Fruit fly (Drosophila melanogaster): ENCODE measurements around the gene Apc2.

The Apc2 gene

DNA sequence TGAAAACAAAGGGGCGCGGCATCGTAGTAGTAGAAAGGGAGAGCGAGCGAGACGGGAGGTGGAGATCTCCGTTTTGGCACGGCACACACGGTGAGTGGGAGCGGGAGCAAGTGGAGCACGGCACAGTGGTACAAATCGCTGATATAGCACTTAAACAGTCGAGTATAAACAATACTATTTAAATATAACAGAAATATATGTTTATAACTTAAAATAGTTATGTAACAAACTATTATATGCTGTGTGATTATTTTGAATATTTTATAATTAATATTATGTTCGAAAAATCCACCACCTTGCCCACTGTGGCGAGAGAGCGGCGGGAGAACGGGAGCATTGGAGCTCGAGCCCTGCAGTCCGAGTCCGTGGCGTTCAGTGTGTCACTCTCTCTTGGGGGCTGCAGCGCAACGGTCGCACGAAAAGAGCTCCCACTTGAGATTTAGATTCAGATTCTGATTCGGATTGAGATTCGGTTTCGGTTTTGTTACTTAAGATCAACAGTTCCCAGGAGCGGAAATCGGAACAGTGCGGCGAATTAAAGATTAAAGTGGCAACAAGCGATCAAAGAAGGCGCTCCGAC, 22.7 kb upstream of the Apc2 start, which contains the start of gene Kal1 (continued):
- TF ChIP-seq CG17186 (GFP tag; optimal IDR thresholded peaks at IDR 0.05) (peak; percentile 74), PHDP (tag; optimal IDR thresholded peaks at IDR 0.05) (peak; percentile 96), CoRest (tag; optimal IDR thresholded peaks at IDR 0.05) (peak; percentile 90), hth (optimal IDR thresholded peaks at IDR 0.05) (no peak), CG8944 (GFP tag; optimal IDR thresholded peaks at IDR 0.05) (no peak), sna (GFP tag; IDR thresholded peaks at IDR 0.05; ENCODE audit: partially characterized antibody) (peak; percentile 59; the same call in 1 of the 2 replicates), oc (tag; optimal IDR thresholded peaks at IDR 0.05) (peak; percentile 96), cwo (GFP tag; optimal IDR thresholded peaks at IDR 0.05) (peak; percentile 82), ken (GFP tag; IDR thresholded peaks at IDR 0.05) (peak; percentile 90), cas (GFP tag; IDR thresholded peaks at IDR 0.05) (peak; percentile 57), btn (GFP tag; optimal IDR thresholded peaks at IDR 0.05) (no peak), CG11093 (GFP tag; IDR thresholded peaks at IDR 0.05) (peak; percentile 84), ase (GFP tag; IDR thresholded peaks at IDR 0.05) (peak; percentile 86), Fer2 (tag; optimal IDR thresholded peaks at IDR 0.05) (peak; percentile 49), sob (GFP tag; IDR thresholded peaks at IDR 0.05) (peak; percentile 90), CG12391 (tag; optimal IDR thresholded peaks at IDR 0.05) (peak; percentile 94), otp (GFP tag; IDR thresholded peaks at IDR 0.05) (peak; percentile 94), crol (GFP tag; IDR thresholded peaks at IDR 0.05) (peak; percentile 69), CG17568 (GFP tag; optimal IDR thresholded peaks at IDR 0.05) (peak; percentile 89), ttk (GFP tag; IDR thresholded peaks at IDR 0.05) (peak; percentile 90), sd (tag; optimal IDR thresholded peaks at IDR 0.05) (peak; percentile 51), Xrp1 (GFP tag; IDR thresholded peaks at IDR 0.05) (peak; percentile 97), Mrtf (GFP tag; IDR thresholded peaks at IDR 0.05) (peak; percentile 83), CG5180 (GFP tag; optimal IDR thresholded peaks at IDR 0.05) (peak; percentile 85), pnt (GFP tag; optimal IDR thresholded peaks at IDR 0.05) (no peak), CG7786 (GFP tag; optimal IDR thresholded peaks at IDR 0.05) (no peak), CG32767 (GFP tag; IDR thresholded peaks at IDR 0.05) (peak; percentile 95), Oaz (GFP tag; IDR thresholded peaks at IDR 0.05) (peak; percentile 84), CG8388 (GFP tag; optimal IDR thresholded peaks at IDR 0.05) (peak; percentile 95), CG10321 (GFP tag; IDR thresholded peaks at IDR 0.05) (peak; percentile 55; the same call in 1 of the 2 replicates), CG10565 (GFP tag; optimal IDR thresholded peaks at IDR 0.05) (peak; percentile 5), CG12942 (GFP tag; optimal IDR thresholded peaks at IDR 0.05) (peak; percentile 75), CG1024 (GFP tag; IDR thresholded peaks at IDR 0.05) (peak; percentile 89), Fer3 (tag; optimal IDR thresholded peaks at IDR 0.05) (peak; percentile 88), CG34376 (GFP tag; optimal IDR thresholded peaks at IDR 0.05) (peak; percentile 6), CG18262 (tag; optimal IDR thresholded peaks at IDR 0.05) (peak; percentile 96), ind (GFP tag; optimal IDR thresholded peaks at IDR 0.05) (peak; percentile 82), fd96Cb (tag; optimal IDR thresholded peaks at IDR 0.05) (peak; percentile 94), CG12236 (GFP tag; optimal IDR thresholded peaks at IDR 0.05) (no peak), zen2 (GFP tag; IDR thresholded peaks at IDR 0.05; ENCODE audit: partially characterized antibody) (no peak), her (GFP tag; optimal IDR thresholded peaks at IDR 0.05) (no peak), Med (GFP tag) (peak; percentile 88), wdn (GFP tag; IDR thresholded peaks at IDR 0.05) (peak; percentile 64; the same call in 1 of the 2 replicates), Eip74EF (GFP tag; optimal IDR thresholded peaks at IDR 0.05) (peak in 1 of 2 experiments; percentile 95), CG16779 (GFP tag; IDR thresholded peaks at IDR 0.05) (no peak)

Measured in whole organism, embryonic.